Fruit fly (Drosophila melanogaster) whole organism, embryonic: ENCODE results near the gene Slu7.

Experiments used
- Bgb ChIP-seq: fragments of 200-800 bp; sonication (Bioruptor generic); IDR thresholded peaks from 2 replicates; pipeline ENCODE4 v1.3.6; 2022; ENCODE audit warnings: missing biosample characterization, missing genetic modification characterization; ENCODE audit not compliant: partially characterized antibody
- CG10431 ChIP-seq: fragments of 200-800 bp; sonication (Bioruptor generic); optimal IDR thresholded peaks from 3 replicates; lab custom pipeline; 2018; ENCODE audit warnings: missing biosample characterization, mild to moderate bottlenecking, missing genetic modification characterization
- CG14441 ChIP-seq: fragments of 200-800 bp; sonication (Bioruptor generic); IDR thresholded peaks from 2 replicates; pipeline ENCODE4 v1.3.6; 2022; ENCODE audit warnings: missing biosample characterization, missing genetic modification characterization
- CG14860 ChIP-seq: fragments of 200-800 bp; sonication (Bioruptor generic); IDR thresholded peaks from 3 replicates; pipeline ENCODE4 v1.3.6; 2022; ENCODE audit warnings: missing biosample characterization, missing genetic modification characterization; ENCODE audit not compliant: partially characterized antibody
- CG15479 ChIP-seq: fragments of 200-800 bp; sonication (Bioruptor generic); optimal IDR thresholded peaks from 3 replicates; lab custom pipeline; 2019; ENCODE audit warnings: missing biosample characterization, mild to moderate bottlenecking, missing genetic modification characterization, moderate library complexity
- CG1647 ChIP-seq: fragments of 200-800 bp; sonication (Bioruptor generic); optimal IDR thresholded peaks from 3 replicates; lab custom pipeline; 2016; ENCODE audit warnings: missing biosample characterization, missing genetic modification characterization
- CG17359 ChIP-seq: fragments of 200-800 bp; sonication (Bioruptor generic); optimal IDR thresholded peaks from 3 replicates; lab custom pipeline; 2018; ENCODE audit warnings: missing biosample characterization, mild to moderate bottlenecking, missing genetic modification characterization, moderate library complexity
- CG17802 ChIP-seq: fragments of 200-800 bp; sonication (Bioruptor generic); optimal IDR thresholded peaks from 2 replicates; lab custom pipeline; 2018; ENCODE audit warnings: missing biosample characterization, mild to moderate bottlenecking, missing genetic modification characterization, moderate library complexity
- CG18476 ChIP-seq: fragments of 200-800 bp; sonication (Bioruptor generic); optimal IDR thresholded peaks from 2 replicates; lab custom pipeline; 2016; ENCODE audit warnings: missing biosample characterization, mild to moderate bottlenecking, missing genetic modification characterization
- CG31441 ChIP-seq: fragments of 200-800 bp; sonication (Bioruptor generic); IDR thresholded peaks from 2 replicates; pipeline ENCODE4 v1.3.6; 2022; ENCODE audit warnings: missing biosample characterization, missing genetic modification characterization
- CG34376 ChIP-seq: fragments of 200-800 bp; sonication (Bioruptor generic); optimal IDR thresholded peaks from 2 replicates; lab custom pipeline; 2018; ENCODE audit warnings: missing biosample characterization, mild to moderate bottlenecking, missing genetic modification characterization
- CG4617 ChIP-seq: fragments of 200-800 bp; sonication (Bioruptor generic); optimal IDR thresholded peaks from 3 replicates; lab custom pipeline; 2016; ENCODE audit warnings: missing biosample characterization, missing genetic modification characterization, borderline replicate concordance
- CG8089 ChIP-seq: fragments of 200-800 bp; sonication (Bioruptor generic); optimal IDR thresholded peaks from 3 replicates; lab custom pipeline; 2016; ENCODE audit warnings: missing biosample characterization, missing genetic modification characterization
- CG8281 ChIP-seq: fragments of 200-800 bp; sonication (Bioruptor generic); optimal IDR thresholded peaks from 2 replicates; lab custom pipeline; 2018; ENCODE audit warnings: missing biosample characterization, mild to moderate bottlenecking, missing genetic modification characterization, moderate library complexity
- CG8924 ChIP-seq: fragments of 200-800 bp; optimal IDR thresholded peaks from 3 replicates; lab custom pipeline; 2019; ENCODE audit warnings: missing biosample characterization, mild to moderate bottlenecking, missing genetic modification characterization, moderate library complexity
- D ChIP-seq, 2 experiments: fragments of 200-800 bp in 1 of 2; fragments of >200 bp in 1 of 2; sonication (Bioruptor generic) in 1 of 2; optimal IDR thresholded peaks; 2 replicates in 1 of 2; 3 replicates in 1 of 2; lab custom pipeline; 2017; ENCODE audit warnings: mild to moderate bottlenecking in 1 of 2, missing biosample characterization in 1 of 2, missing genetic modification characterization in 1 of 2, missing genetic modification reagents in 1 of 2
- Deaf1 ChIP-seq: fragments of 200-800 bp; optimal IDR thresholded peaks from 3 replicates; lab custom pipeline; 2019; ENCODE audit warnings: missing biosample characterization, mild to moderate bottlenecking, missing genetic modification characterization, moderate library complexity
- Dfd ChIP-seq, 2 experiments: fragments of >200 bp; optimal IDR thresholded peaks; 2 replicates each; lab custom pipeline; 2017; ENCODE audit warnings: missing biosample characterization in 2 of 2, missing genetic modification characterization in 2 of 2
- Eip74EF ChIP-seq, 2 experiments: fragments of 200-800 bp in 1 of 2; fragments of >200 bp in 1 of 2; sonication (Bioruptor generic) in 1 of 2; optimal IDR thresholded peaks; 2 replicates each; lab custom pipeline; 2017 to 2019; ENCODE audit warnings: missing biosample characterization in 2 of 2, missing genetic modification characterization in 2 of 2, mild to moderate bottlenecking in 1 of 2, moderate library complexity in 1 of 2
- Fer3 ChIP-seq: fragments of 200-800 bp; sonication (Bioruptor generic); optimal IDR thresholded peaks from 2 replicates; lab custom pipeline; 2018; ENCODE audit warnings: missing biosample characterization, mild to moderate bottlenecking, missing genetic modification characterization, moderate library complexity
- MTF-1 ChIP-seq: fragments of 200-800 bp; sonication (Bioruptor generic); optimal IDR thresholded peaks from 2 replicates; lab custom pipeline; 2018; ENCODE audit warnings: missing biosample characterization, mild to moderate bottlenecking, missing genetic modification characterization, borderline replicate concordance
- Meics ChIP-seq: fragments of 200-800 bp; sonication (Bioruptor generic); optimal IDR thresholded peaks from 2 replicates; lab custom pipeline; 2017; ENCODE audit warnings: missing biosample characterization, mild to moderate bottlenecking, missing genetic modification characterization
- Rfx ChIP-seq: fragments of 200-800 bp; sonication (Bioruptor generic); IDR thresholded peaks from 2 replicates; pipeline ENCODE4 v1.3.6; 2022; ENCODE audit warnings: missing biosample characterization, missing genetic modification characterization
- Sox102F ChIP-seq: fragments of 200-800 bp; sonication (Bioruptor generic); optimal IDR thresholded peaks from 2 replicates; lab custom pipeline; 2018; ENCODE audit warnings: missing biosample characterization, mild to moderate bottlenecking, missing genetic modification characterization, moderate library complexity
- Sry-β ChIP-seq: fragments of 200-800 bp; sonication (Bioruptor generic); optimal IDR thresholded peaks from 2 replicates; lab custom pipeline; 2018; ENCODE audit warnings: missing biosample characterization, mild to moderate bottlenecking, missing genetic modification characterization, moderate library complexity
- YL-1 ChIP-seq: fragments of 200-800 bp; sonication (Bioruptor generic); optimal IDR thresholded peaks from 3 replicates; lab custom pipeline; 2017; ENCODE audit warnings: missing biosample characterization, mild to moderate bottlenecking, missing genetic modification characterization
- al ChIP-seq: fragments of 200-800 bp; sonication (Bioruptor generic); IDR thresholded peaks from 2 replicates; pipeline ENCODE4 v1.3.6; 2022; ENCODE audit warnings: missing biosample characterization, missing genetic modification characterization
- ap ChIP-seq: fragments of 200-800 bp; sonication (Bioruptor generic); IDR thresholded peaks from 2 replicates; pipeline ENCODE4 v1.3.6; 2022; ENCODE audit warnings: missing biosample characterization, missing genetic modification characterization
- ash1 ChIP-seq: fragments of 200-800 bp; sonication (Bioruptor generic); optimal IDR thresholded peaks from 2 replicates; lab custom pipeline; 2018; ENCODE audit warnings: missing biosample characterization, mild to moderate bottlenecking, missing genetic modification characterization
- chif ChIP-seq, 2 experiments: fragments of 200-800 bp; sonication (Bioruptor generic); optimal IDR thresholded peaks; 3 replicates each; lab custom pipeline; 2016; ENCODE audit warnings: missing biosample characterization in 2 of 2, missing genetic modification characterization in 2 of 2
- crol ChIP-seq: fragments of 200-800 bp; sonication (Bioruptor generic); IDR thresholded peaks from 2 replicates; pipeline ENCODE4 v1.3.6; 2022; ENCODE audit warnings: missing biosample characterization, missing genetic modification characterization
- dmrt11E ChIP-seq: fragments of 200-800 bp; sonication (Bioruptor generic); optimal IDR thresholded peaks from 3 replicates; lab custom pipeline; 2018; ENCODE audit warnings: missing biosample characterization, mild to moderate bottlenecking, missing genetic modification characterization, moderate library complexity
- emc ChIP-seq: fragments of 200-800 bp; sonication (Bioruptor generic); optimal IDR thresholded peaks from 2 replicates; lab custom pipeline; 2016; ENCODE audit warnings: missing biosample characterization, missing genetic modification characterization
- fd102C ChIP-seq: fragments of 200-800 bp; sonication (Bioruptor generic); optimal IDR thresholded peaks from 2 replicates; lab custom pipeline; 2018; ENCODE audit warnings: missing biosample characterization, mild to moderate bottlenecking, missing genetic modification characterization, moderate library complexity
- ftz-f1 ChIP-seq: fragments of 200-800 bp; sonication (Bioruptor generic); optimal IDR thresholded peaks from 2 replicates; lab custom pipeline; 2016; ENCODE audit warnings: missing biosample characterization, missing genetic modification characterization
- gcm ChIP-seq: fragments of 200-800 bp; sonication (Bioruptor generic); optimal IDR thresholded peaks from 2 replicates; lab custom pipeline; 2019; ENCODE audit warnings: missing biosample characterization, mild to moderate bottlenecking, missing genetic modification characterization, moderate library complexity
- gfzf ChIP-seq: fragments of 200-800 bp; sonication (Bioruptor generic); optimal IDR thresholded peaks from 2 replicates; lab custom pipeline; 2016; ENCODE audit warnings: missing biosample characterization, mild to moderate bottlenecking, missing genetic modification characterization, moderate library complexity
- kay ChIP-seq: fragments of 200-800 bp; sonication (Bioruptor generic); optimal IDR thresholded peaks from 2 replicates; lab custom pipeline; 2016; ENCODE audit warnings: missing biosample characterization, missing genetic modification characterization
- pb ChIP-seq: fragments of 200-800 bp; sonication (Bioruptor generic); optimal IDR thresholded peaks from 3 replicates; lab custom pipeline; 2016; ENCODE audit warnings: missing biosample characterization, missing genetic modification characterization
- repo ChIP-seq: fragments of 200-800 bp; sonication (Bioruptor generic); optimal IDR thresholded peaks from 2 replicates; lab custom pipeline; 2016; ENCODE audit warnings: missing biosample characterization, missing genetic modification characterization
- ro ChIP-seq: fragments of 200-800 bp; sonication (Bioruptor generic); IDR thresholded peaks from 2 replicates; pipeline ENCODE4 v1.3.6; 2022; ENCODE audit warnings: missing biosample characterization, missing genetic modification characterization
- sens ChIP-seq: fragments of 200-800 bp; sonication (Bioruptor generic); peaks from one replicate; lab custom pipeline; 2016; ENCODE audit warnings: missing biosample characterization, missing genetic modification characterization
- tap ChIP-seq: fragments of 200-800 bp; optimal IDR thresholded peaks from 3 replicates; lab custom pipeline; 2019; ENCODE audit warnings: missing biosample characterization, mild to moderate bottlenecking, missing genetic modification characterization, moderate library complexity
- tgo ChIP-seq: fragments of 200-800 bp; sonication (Bioruptor generic); IDR thresholded peaks from 3 replicates; pipeline ENCODE4 v1.3.6; 2022; ENCODE audit warnings: missing biosample characterization, missing genetic modification characterization
- unc-4 ChIP-seq: fragments of 200-800 bp; sonication (Bioruptor generic); IDR thresholded peaks from 2 replicates; pipeline ENCODE4 v1.3.6; 2022; ENCODE audit warnings: missing biosample characterization, missing genetic modification characterization; ENCODE audit not compliant: partially characterized antibody
- vvl ChIP-seq: fragments of 200-800 bp; sonication (Bioruptor generic); IDR thresholded peaks from 2 replicates; pipeline ENCODE4 v1.3.6; 2022; ENCODE audit warnings: missing biosample characterization, missing genetic modification characterization
- wdn ChIP-seq: fragments of 200-800 bp; sonication (Bioruptor generic); IDR thresholded peaks from 2 replicates; pipeline ENCODE4 v1.3.6; 2022; ENCODE audit warnings: missing biosample characterization, missing genetic modification characterization
- z ChIP-seq: fragments of 200-800 bp; sonication (Bioruptor generic); IDR thresholded peaks from 3 replicates; pipeline ENCODE4 v1.3.6; 2022; ENCODE audit warnings: missing biosample characterization, missing genetic modification characterization
- zen ChIP-seq: fragments of 200-800 bp; sonication (Bioruptor generic); optimal IDR thresholded peaks from 3 replicates; lab custom pipeline; 2018; ENCODE audit warnings: missing biosample characterization, mild to moderate bottlenecking, missing genetic modification characterization, moderate library complexity
- zen2 ChIP-seq: fragments of 200-800 bp; sonication (Bioruptor generic); IDR thresholded peaks from 3 replicates; pipeline ENCODE4 v1.3.6; 2022; ENCODE audit warnings: missing biosample characterization, missing genetic modification characterization; ENCODE audit not compliant: partially characterized antibody

Gene Slu7

dm6 chr3R:29062717-29063206 is 23.9 kb upstream of the Slu7 start, which contains the start of the genes Cul5 and Bicra (continued):
- TF ChIP-seq CG8089 (GFP tag; lab: Kevin White, UChicago) (no peak), CG8924 (tag; lab: Kevin White, UChicago) (no peak), vvl (no peak), CG14860 (GFP tag; lab: Robert Waterston, UW) (peak; percentile 91), CG18476 (no peak), Eip74EF (GFP tag; optimal IDR thresholded peaks at IDR 0.05; lab: Kevin White, UChicago) (no peak), ftz-f1 (peak; percentile 1), CG31441 (GFP tag; lab: Robert Waterston, UW) (no peak), kay (GFP tag; lab: Kevin White, UChicago) (no peak), gcm (GFP tag; lab: Kevin White, UChicago) (no peak), z (no peak), CG34376 (peak; percentile 35), CG15479 (GFP tag; lab: Kevin White, UChicago) (no peak), zen2 (peak; percentile 84; the same call in 2 of the 3 replicates), Bgb (GFP tag; lab: Robert Waterston, UW) (no peak; the same call in 1 of the 2 replicates), CG1647 (GFP tag; lab: Kevin White, UChicago) (no peak), MTF-1 (GFP tag; lab: Kevin White, UChicago) (no peak), pb (GFP tag; lab: Kevin White, UChicago) (no peak), emc (GFP tag; lab: Kevin White, UChicago) (no peak), CG8281 (tag; lab: Kevin White, UChicago) (no peak), zen (peak; percentile 22), tgo (GFP tag; lab: Robert Waterston, UW) (no peak), YL-1 (GFP tag; lab: Kevin White, UChicago) (peak; percentile 91), Deaf1 (tag; lab: Kevin White, UChicago) (no peak), Dfd (GFP tag; optimal IDR thresholded peaks at IDR 0.05; lab: Kevin White, UChicago) (no peak), Sox102F (GFP tag; lab: Kevin White, UChicago) (no peak), tap (tag; lab: Kevin White, UChicago) (no peak), CG14441 (GFP tag; lab: Robert Waterston, UW) (no peak), Meics (no peak), ro (GFP tag; lab: Robert Waterston, UW) (no peak), D (optimal IDR thresholded peaks at IDR 0.05; lab: Kevin White, UChicago) (no peak), D (GFP tag; optimal IDR thresholded peaks at IDR 0.05; lab: Kevin White, UChicago) (no peak), unc-4 (GFP tag; lab: Robert Waterston, UW) (no peak; the same call in 1 of the 2 replicates), CG17359 (tag; lab: Kevin White, UChicago) (no peak), fd102C (GFP tag; lab: Kevin White, UChicago) (no peak), CG10431 (no peak), chif (GFP tag; optimal IDR thresholded peaks at IDR 0.05; lab: Kevin White, UChicago) (no peak), crol (GFP tag; lab: Robert Waterston, UW) (no peak), CG4617 (peak; percentile 98), wdn (no peak), Sry-β (no peak), Rfx (GFP tag; lab: Robert Waterston, UW) (0 out of 2 replicates have a peak, but pooled peaks have one; percentile 6), al (GFP tag; lab: Robert Waterston, UW) (no peak), repo (no peak), dmrt11E (tag; lab: Kevin White, UChicago) (no peak), sens (GFP tag; lab: Kevin White, UChicago) (peak; percentile 4), Fer3 (tag; lab: Kevin White, UChicago) (no peak), CG17802 (tag; lab: Kevin White, UChicago) (no peak), gfzf (GFP tag; lab: Kevin White, UChicago) (no peak), ash1 (GFP tag; lab: Kevin White, UChicago) (no peak), ap (no peak)
